Fruit fly (Drosophila melanogaster) whole organism, embryonic: ENCODE measurements around the gene Gyc88E.

Experiments
- Antp ChIP-seq: fragments of 200-800 bp; sonication (Bioruptor generic); optimal IDR thresholded peaks from 3 replicates; lab custom pipeline; 2016; ENCODE audit warnings: missing biosample characterization, missing genetic modification characterization
- Atf3 ChIP-seq: fragments of 200-800 bp; sonication (Bioruptor generic); optimal IDR thresholded peaks from 3 replicates; lab custom pipeline; 2016; ENCODE audit warnings: missing biosample characterization, missing genetic modification characterization
- CG10274 ChIP-seq: fragments of 200-800 bp; sonication (Bioruptor generic); optimal IDR thresholded peaks from 3 replicates; lab custom pipeline; 2017; ENCODE audit warnings: missing biosample characterization, mild to moderate bottlenecking, missing genetic modification characterization
- CG10366 ChIP-seq: fragments of 200-800 bp; sonication (Bioruptor generic); IDR thresholded peaks from 2 replicates; pipeline ENCODE4 v1.3.6; 2022; ENCODE audit warnings: missing biosample characterization, missing genetic modification characterization
- CG15269 ChIP-seq: fragments of 200-800 bp; sonication (Bioruptor generic); optimal IDR thresholded peaks from 2 replicates; lab custom pipeline; 2018; ENCODE audit warnings: missing biosample characterization, mild to moderate bottlenecking, missing genetic modification characterization, moderate library complexity
- CG15514 ChIP-seq: fragments of 200-800 bp; sonication (Bioruptor generic); optimal IDR thresholded peaks from 3 replicates; lab custom pipeline; 2017; ENCODE audit warnings: missing biosample characterization, missing genetic modification characterization, mild to moderate bottlenecking, moderate library complexity, missing genetic modification reagents
- CG2120 ChIP-seq: fragments of 200-800 bp; sonication (Bioruptor generic); optimal IDR thresholded peaks from 3 replicates; lab custom pipeline; 2016; ENCODE audit warnings: missing biosample characterization, missing genetic modification characterization
- CG31388 ChIP-seq: fragments of 200-800 bp; sonication (Bioruptor generic); optimal IDR thresholded peaks from 2 replicates; lab custom pipeline; 2016; ENCODE audit warnings: missing biosample characterization, missing genetic modification characterization
- CG34224 ChIP-seq: fragments of 200-800 bp; sonication (Bioruptor generic); IDR thresholded peaks from 3 replicates; pipeline ENCODE4 v1.3.6; 2022; ENCODE audit warnings: missing biosample characterization, missing genetic modification characterization; ENCODE audit not compliant: partially characterized antibody
- CG3847 ChIP-seq: fragments of 200-800 bp; sonication (Bioruptor generic); IDR thresholded peaks from 2 replicates; pipeline ENCODE4 v1.3.6; 2022; ENCODE audit warnings: missing biosample characterization, missing genetic modification characterization
- CG3995 ChIP-seq: fragments of 200-800 bp; sonication (Bioruptor generic); optimal IDR thresholded peaks from 3 replicates; lab custom pipeline; 2016; ENCODE audit warnings: missing biosample characterization, missing genetic modification characterization
- CG43689 ChIP-seq: fragments of 200-800 bp; sonication (Bioruptor generic); IDR thresholded peaks from 2 replicates; pipeline ENCODE4 v1.3.6; 2022; ENCODE audit warnings: missing biosample characterization, missing genetic modification characterization
- CG7271 ChIP-seq: fragments of 200-800 bp; sonication (Bioruptor generic); optimal IDR thresholded peaks from 2 replicates; lab custom pipeline; 2018; ENCODE audit warnings: missing biosample characterization, mild to moderate bottlenecking, missing genetic modification characterization, moderate library complexity
- CG7357 ChIP-seq: fragments of 200-800 bp; sonication (Bioruptor generic); IDR thresholded peaks from 3 replicates; pipeline ENCODE4 v1.3.6; 2022; ENCODE audit warnings: missing biosample characterization, missing genetic modification characterization
- CG8388 ChIP-seq: fragments of 200-800 bp; sonication (Bioruptor generic); optimal IDR thresholded peaks from 2 replicates; lab custom pipeline; 2019; ENCODE audit warnings: missing biosample characterization, mild to moderate bottlenecking, missing genetic modification characterization, moderate library complexity
- CG8478 ChIP-seq: fragments of >200 bp; optimal IDR thresholded peaks from 2 replicates; lab custom pipeline; 2018
- CG8924 ChIP-seq: fragments of 200-800 bp; optimal IDR thresholded peaks from 3 replicates; lab custom pipeline; 2019; ENCODE audit warnings: missing biosample characterization, mild to moderate bottlenecking, missing genetic modification characterization, moderate library complexity
- Doc2 ChIP-seq: fragments of 200-800 bp; sonication (Bioruptor generic); IDR thresholded peaks from 2 replicates; pipeline ENCODE4 v1.3.6; 2022; ENCODE audit warnings: missing biosample characterization, missing genetic modification characterization
- HLHmδ ChIP-seq: fragments of 200-800 bp; sonication (Bioruptor generic); optimal IDR thresholded peaks from 2 replicates; lab custom pipeline; 2018; ENCODE audit warnings: missing biosample characterization, mild to moderate bottlenecking, missing genetic modification characterization, moderate library complexity
- Hmr ChIP-seq: fragments of 200-800 bp; sonication (Bioruptor generic); optimal IDR thresholded peaks from 3 replicates; lab custom pipeline; 2017; ENCODE audit warnings: mild to moderate bottlenecking, missing biosample characterization, missing genetic modification reagents, missing genetic modification characterization
- Hr51 ChIP-seq, 2 experiments: fragments of 200-800 bp; sonication (Bioruptor generic); optimal IDR thresholded peaks; 2 replicates in 1 of 2; 3 replicates in 1 of 2; lab custom pipeline; 2016 to 2018; ENCODE audit warnings: missing biosample characterization in 2 of 2, missing genetic modification characterization in 2 of 2, mild to moderate bottlenecking in 1 of 2, moderate library complexity in 1 of 2
- Mes4 ChIP-seq: fragments of 200-800 bp; sonication (Bioruptor generic); optimal IDR thresholded peaks from 2 replicates; lab custom pipeline; 2016; ENCODE audit warnings: missing biosample characterization, missing genetic modification characterization
- Nf-YB ChIP-seq: fragments of 200-800 bp; sonication (Bioruptor generic); optimal IDR thresholded peaks from 3 replicates; lab custom pipeline; 2019; ENCODE audit warnings: missing biosample characterization, mild to moderate bottlenecking, missing genetic modification characterization, moderate library complexity
- NfI ChIP-seq: fragments of 200-800 bp; sonication (Bioruptor generic); optimal IDR thresholded peaks from 3 replicates; lab custom pipeline; 2018; ENCODE audit warnings: missing biosample characterization, mild to moderate bottlenecking, missing genetic modification characterization, moderate library complexity
- PHDP ChIP-seq: fragments of 200-800 bp; sonication (Bioruptor generic); optimal IDR thresholded peaks from 3 replicates; lab custom pipeline; 2018; ENCODE audit warnings: missing biosample characterization, mild to moderate bottlenecking, missing genetic modification characterization, moderate library complexity
- Poxn ChIP-seq: fragments of 200-800 bp; sonication (Bioruptor generic); IDR thresholded peaks from 2 replicates; pipeline ENCODE4 v1.3.6; 2022; ENCODE audit warnings: missing biosample characterization, missing genetic modification characterization
- Scr ChIP-seq: fragments of 200-800 bp; sonication (Bioruptor generic); IDR thresholded peaks from 2 replicates; pipeline ENCODE4 v1.3.6; 2022; ENCODE audit warnings: missing biosample characterization, missing genetic modification characterization; ENCODE audit not compliant: partially characterized antibody
- Sox100B ChIP-seq: fragments of 200-800 bp; sonication (Bioruptor generic); optimal IDR thresholded peaks from 3 replicates; lab custom pipeline; 2018; ENCODE audit warnings: missing biosample characterization, mild to moderate bottlenecking, missing genetic modification characterization
- Spps ChIP-seq: fragments of 200-800 bp; sonication (Bioruptor generic); optimal IDR thresholded peaks from 2 replicates; lab custom pipeline; 2018; ENCODE audit warnings: missing biosample characterization, mild to moderate bottlenecking, missing genetic modification characterization
- Ssrp ChIP-seq: fragments of 200-800 bp; sonication (Bioruptor generic); optimal IDR thresholded peaks from 2 replicates; lab custom pipeline; 2018; ENCODE audit warnings: missing biosample characterization, mild to moderate bottlenecking, missing genetic modification characterization, moderate library complexity
- Trl ChIP-seq, 3 experiments: fragments of >200 bp in 2 of 3; fragments of 200-800 bp in 1 of 3; sonication (Bioruptor generic) in 1 of 3; optimal IDR thresholded peaks; 2 replicates in 1 of 3; 3 replicates in 2 of 3; lab custom pipeline; 2016 to 2017; ENCODE audit warnings: missing biosample characterization in 1 of 3, missing genetic modification characterization in 1 of 3
- Xbp1 ChIP-seq: fragments of 200-800 bp; sonication (Bioruptor generic); optimal IDR thresholded peaks from 3 replicates; lab custom pipeline; 2016; ENCODE audit warnings: missing biosample characterization, mild to moderate bottlenecking, missing genetic modification characterization
- YL-1 ChIP-seq: fragments of 200-800 bp; sonication (Bioruptor generic); optimal IDR thresholded peaks from 3 replicates; lab custom pipeline; 2017; ENCODE audit warnings: missing biosample characterization, mild to moderate bottlenecking, missing genetic modification characterization
- ase ChIP-seq: fragments of 200-800 bp; sonication (Bioruptor generic); IDR thresholded peaks from 3 replicates; pipeline ENCODE4 v1.3.6; 2022; ENCODE audit warnings: missing biosample characterization, missing genetic modification characterization
- bbx ChIP-seq: fragments of 200-800 bp; sonication (Bioruptor generic); IDR thresholded peaks from 2 replicates; pipeline ENCODE4 v1.3.6; 2022; ENCODE audit warnings: missing biosample characterization, missing genetic modification characterization; ENCODE audit not compliant: partially characterized antibody
- bsh ChIP-seq, 2 experiments: fragments of 200-800 bp; sonication (Bioruptor generic); optimal IDR thresholded peaks; 2 replicates each; lab custom pipeline; 2017 to 2018; ENCODE audit warnings: mild to moderate bottlenecking in 2 of 2, missing biosample characterization in 2 of 2, missing genetic modification characterization in 2 of 2, moderate library complexity in 1 of 2
- danr ChIP-seq: fragments of 200-800 bp; sonication (Bioruptor generic); IDR thresholded peaks from 2 replicates; pipeline ENCODE4 v1.3.6; 2022; ENCODE audit warnings: missing biosample characterization, missing genetic modification characterization
- ewg ChIP-seq: fragments of 200-800 bp; sonication (Bioruptor generic); optimal IDR thresholded peaks from 3 replicates; lab custom pipeline; 2017; ENCODE audit warnings: mild to moderate bottlenecking, missing biosample characterization, missing genetic modification reagents, missing genetic modification characterization
- gce ChIP-seq: fragments of 200-800 bp; sonication (Bioruptor generic); IDR thresholded peaks from 3 replicates; pipeline ENCODE4 v1.3.6; 2022; ENCODE audit warnings: missing biosample characterization, missing genetic modification characterization
- gcm ChIP-seq: fragments of 200-800 bp; sonication (Bioruptor generic); optimal IDR thresholded peaks from 2 replicates; lab custom pipeline; 2019; ENCODE audit warnings: missing biosample characterization, mild to moderate bottlenecking, missing genetic modification characterization, moderate library complexity
- grau ChIP-seq: fragments of 200-800 bp; optimal IDR thresholded peaks from 3 replicates; lab custom pipeline; 2019; ENCODE audit warnings: missing biosample characterization, mild to moderate bottlenecking, missing genetic modification characterization, moderate library complexity
- hb ChIP-seq: fragments of 200-800 bp; sonication (Bioruptor generic); IDR thresholded peaks from 3 replicates; pipeline ENCODE4 v1.3.6; 2022; ENCODE audit warnings: missing biosample characterization, missing genetic modification characterization; ENCODE audit not compliant: partially characterized antibody
- her ChIP-seq: fragments of 200-800 bp; sonication (Bioruptor generic); optimal IDR thresholded peaks from 2 replicates; lab custom pipeline; 2016; ENCODE audit warnings: missing biosample characterization, missing genetic modification characterization
- p53 ChIP-seq: fragments of 200-800 bp; sonication (Bioruptor generic); optimal IDR thresholded peaks from 2 replicates; lab custom pipeline; 2016; ENCODE audit warnings: missing biosample characterization, missing genetic modification characterization
- pnt ChIP-seq: fragments of 200-800 bp; sonication (Bioruptor generic); optimal IDR thresholded peaks from 3 replicates; lab custom pipeline; 2016; ENCODE audit warnings: missing biosample characterization, missing genetic modification characterization
- pros ChIP-seq: fragments of 200-800 bp; sonication (Bioruptor generic); optimal IDR thresholded peaks from 3 replicates; lab custom pipeline; 2019; ENCODE audit warnings: missing biosample characterization, mild to moderate bottlenecking, missing genetic modification characterization, moderate library complexity
- sd ChIP-seq: fragments of 200-800 bp; sonication (Bioruptor generic); optimal IDR thresholded peaks from 3 replicates; lab custom pipeline; 2018; ENCODE audit warnings: missing biosample characterization, mild to moderate bottlenecking, missing genetic modification characterization, moderate library complexity
- tll ChIP-seq, 2 experiments: fragments of 200-800 bp in 1 of 2; fragments of >200 bp in 1 of 2; sonication (Bioruptor generic) in 1 of 2; optimal IDR thresholded peaks; 2 replicates each; lab custom pipeline; 2017 to 2019; ENCODE audit warnings: missing biosample characterization in 2 of 2, missing genetic modification characterization in 2 of 2, mild to moderate bottlenecking in 1 of 2, moderate library complexity in 1 of 2
- toy ChIP-seq: fragments of 200-800 bp; sonication (Bioruptor generic); IDR thresholded peaks from 2 replicates; pipeline ENCODE4 v1.3.6; 2022; ENCODE audit warnings: missing biosample characterization, missing genetic modification characterization
- ttk ChIP-seq: fragments of 200-800 bp; sonication (Bioruptor generic); IDR thresholded peaks from 2 replicates; pipeline ENCODE4 v2.1.2; 2022; ENCODE audit warnings: missing biosample characterization, missing genetic modification characterization

Gene Gyc88E

dm6 chr3R:15117765-15118164 is 32.4 kb upstream of the Gyc88E start (continued):
- TF ChIP-seq Ssrp (tag; lab: Kevin White, UChicago) (no peak), Hmr (peak; percentile 46), CG7271 (tag; lab: Kevin White, UChicago) (no peak), Doc2 (no peak), ase (GFP tag; lab: Robert Waterston, UW) (no peak), CG7357 (GFP tag; lab: Robert Waterston, UW) (0 out of 3 replicates have a peak, but pooled peaks have one; percentile 28), Nf-YB (GFP tag; lab: Kevin White, UChicago) (no peak), Poxn (GFP tag; lab: Robert Waterston, UW) (no peak), pnt (no peak), Trl (optimal IDR thresholded peaks at IDR 0.05; lab: Kevin White, UChicago) (no peak), Trl (GFP tag; optimal IDR thresholded peaks at IDR 0.05; lab: Kevin White, UChicago) (no peak), tll (GFP tag; optimal IDR thresholded peaks at IDR 0.05; lab: Kevin White, UChicago) (no peak), pros (GFP tag; lab: Kevin White, UChicago) (no peak), HLHmδ (GFP tag; lab: Kevin White, UChicago) (no peak), Atf3 (no peak), sd (tag; lab: Kevin White, UChicago) (peak; percentile 42), Scr (GFP tag; lab: Robert Waterston, UW) (no peak), Hr51 (GFP tag; optimal IDR thresholded peaks at IDR 0.05; lab: Kevin White, UChicago) (peak in 1 of 2 experiments; percentile 68), Xbp1 (GFP tag; lab: Kevin White, UChicago) (peak; percentile 4), CG15514 (peak; percentile 9), toy (GFP tag; lab: Robert Waterston, UW) (no peak), CG8924 (tag; lab: Kevin White, UChicago) (peak; percentile 27), ttk (GFP tag; lab: Robert Waterston, UW) (no peak), PHDP (tag; lab: Kevin White, UChicago) (peak; percentile 56), CG34224 (GFP tag; lab: Robert Waterston, UW) (no peak), p53 (no peak), CG3995 (no peak), YL-1 (GFP tag; lab: Kevin White, UChicago) (no peak), her (GFP tag; lab: Kevin White, UChicago) (no peak), gce (GFP tag; lab: Robert Waterston, UW) (no peak), grau (peak; percentile 52), CG8478 (lab: Kevin White, UChicago) (no peak), Spps (tag; lab: Kevin White, UChicago) (no peak), hb (GFP tag; lab: Robert Waterston, UW) (no peak), Sox100B (GFP tag; lab: Kevin White, UChicago) (peak; percentile 28), Mes4 (GFP tag; lab: Kevin White, UChicago) (no peak), NfI (GFP tag; lab: Kevin White, UChicago) (peak; percentile 10), CG43689 (GFP tag; lab: Robert Waterston, UW) (no peak), CG10366 (no peak; the same call in 1 of the 2 replicates), ewg (GFP tag; lab: Kevin White, UChicago) (no peak), CG10274 (no peak), bbx (GFP tag; lab: Robert Waterston, UW) (no peak), bsh (GFP tag; optimal IDR thresholded peaks at IDR 0.05; lab: Kevin White, UChicago) (peak in 1 of 2 experiments; percentile 39), Antp (no peak), CG8388 (GFP tag; lab: Kevin White, UChicago) (peak; percentile 38), CG2120 (GFP tag; lab: Kevin White, UChicago) (peak; percentile 8), gcm (GFP tag; lab: Kevin White, UChicago) (peak; percentile 21), danr (GFP tag; lab: Robert Waterston, UW) (no peak), CG31388 (GFP tag; lab: Kevin White, UChicago) (no peak), CG15269 (peak; percentile 54), CG3847 (no peak)
